Fruit fly (Drosophila melanogaster) whole organism, embryonic: ENCODE results near the gene CG12290.
A peak's percentile ranks its signal among the peaks of the same experiment; 100 is the strongest.

Experiments
- CG10209 ChIP-seq: fragments of 200-800 bp; sonication (Bioruptor generic); optimal IDR thresholded peaks from 3 replicates; lab custom pipeline; 2017; ENCODE audit warnings: missing biosample characterization, mild to moderate bottlenecking, missing genetic modification characterization, missing genetic modification reagents
- CG10654 ChIP-seq: fragments of 200-800 bp; sonication (Bioruptor generic); optimal IDR thresholded peaks from 2 replicates; lab custom pipeline; 2016; ENCODE audit warnings: missing biosample characterization, missing genetic modification characterization
- CG11695 ChIP-seq: fragments of 200-800 bp; sonication (Bioruptor generic); IDR thresholded peaks from 3 replicates; pipeline ENCODE4 v1.3.6; 2022; ENCODE audit warnings: missing biosample characterization, missing genetic modification characterization
- CG14014 ChIP-seq: fragments of 200-800 bp; sonication (Bioruptor generic); IDR thresholded peaks from 2 replicates; pipeline ENCODE4 v1.3.6; 2022; ENCODE audit warnings: missing biosample characterization, missing genetic modification characterization
- CG14441 ChIP-seq: fragments of 200-800 bp; sonication (Bioruptor generic); IDR thresholded peaks from 2 replicates; pipeline ENCODE4 v1.3.6; 2022; ENCODE audit warnings: missing biosample characterization, missing genetic modification characterization
- CG14667 ChIP-seq: fragments of 200-800 bp; sonication (Bioruptor generic); IDR thresholded peaks from 2 replicates; pipeline ENCODE4 v1.3.6; 2022; ENCODE audit warnings: missing biosample characterization, missing genetic modification characterization
- CG15011 ChIP-seq: fragments of 200-800 bp; sonication (Bioruptor generic); optimal IDR thresholded peaks from 3 replicates; lab custom pipeline; 2018; ENCODE audit warnings: missing biosample characterization, mild to moderate bottlenecking, missing genetic modification characterization
- CG17359 ChIP-seq: fragments of 200-800 bp; sonication (Bioruptor generic); optimal IDR thresholded peaks from 3 replicates; lab custom pipeline; 2018; ENCODE audit warnings: missing biosample characterization, mild to moderate bottlenecking, missing genetic modification characterization, moderate library complexity
- CG17802 ChIP-seq: fragments of 200-800 bp; sonication (Bioruptor generic); optimal IDR thresholded peaks from 2 replicates; lab custom pipeline; 2018; ENCODE audit warnings: missing biosample characterization, mild to moderate bottlenecking, missing genetic modification characterization, moderate library complexity
- CG18262 ChIP-seq: fragments of 200-800 bp; optimal IDR thresholded peaks from 3 replicates; lab custom pipeline; 2019; ENCODE audit warnings: missing biosample characterization, mild to moderate bottlenecking, missing genetic modification characterization, moderate library complexity
- CG18476 ChIP-seq: fragments of 200-800 bp; sonication (Bioruptor generic); optimal IDR thresholded peaks from 2 replicates; lab custom pipeline; 2016; ENCODE audit warnings: missing biosample characterization, mild to moderate bottlenecking, missing genetic modification characterization
- CG18619 ChIP-seq: fragments of 200-800 bp; sonication (Bioruptor generic); optimal IDR thresholded peaks from 3 replicates; lab custom pipeline; 2017; ENCODE audit warnings: missing biosample characterization, mild to moderate bottlenecking, missing genetic modification characterization
- CG3847 ChIP-seq: fragments of 200-800 bp; sonication (Bioruptor generic); IDR thresholded peaks from 2 replicates; pipeline ENCODE4 v1.3.6; 2022; ENCODE audit warnings: missing biosample characterization, missing genetic modification characterization
- CG42726 ChIP-seq: fragments of 200-800 bp; sonication (Bioruptor generic); IDR thresholded peaks from 2 replicates; pipeline ENCODE4 v1.3.6; 2022; ENCODE audit warnings: missing biosample characterization, missing genetic modification characterization; ENCODE audit not compliant: partially characterized antibody
- CG43689 ChIP-seq: fragments of 200-800 bp; sonication (Bioruptor generic); IDR thresholded peaks from 2 replicates; pipeline ENCODE4 v1.3.6; 2022; ENCODE audit warnings: missing biosample characterization, missing genetic modification characterization
- CG4730 ChIP-seq: fragments of 200-800 bp; sonication (Bioruptor generic); IDR thresholded peaks from 2 replicates; pipeline ENCODE4 v1.3.6; 2022; ENCODE audit warnings: missing biosample characterization, missing genetic modification characterization
- CG5245 ChIP-seq: fragments of 200-800 bp; sonication (Bioruptor generic); optimal IDR thresholded peaks from 3 replicates; lab custom pipeline; 2016; ENCODE audit warnings: missing biosample characterization, missing genetic modification characterization
- CG9727 ChIP-seq: fragments of 200-800 bp; sonication (Bioruptor generic); optimal IDR thresholded peaks from 3 replicates; lab custom pipeline; 2017; ENCODE audit warnings: missing biosample characterization, mild to moderate bottlenecking, missing genetic modification characterization
- D19A ChIP-seq: fragments of 200-800 bp; optimal IDR thresholded peaks from 3 replicates; lab custom pipeline; 2019; ENCODE audit warnings: missing biosample characterization, mild to moderate bottlenecking, missing genetic modification characterization, moderate library complexity
- E2f2 ChIP-seq: fragments of 200-800 bp; sonication (Bioruptor generic); IDR thresholded peaks from 2 replicates; pipeline ENCODE4 v1.3.6; 2022; ENCODE audit warnings: missing biosample characterization, missing genetic modification characterization
- HHEX ChIP-seq: fragments of 200-800 bp; sonication (Bioruptor generic); optimal IDR thresholded peaks from 3 replicates; lab custom pipeline; 2017; ENCODE audit warnings: missing biosample characterization, mild to moderate bottlenecking, missing genetic modification characterization, missing genetic modification reagents
- Hmr ChIP-seq: fragments of 200-800 bp; sonication (Bioruptor generic); optimal IDR thresholded peaks from 3 replicates; lab custom pipeline; 2017; ENCODE audit warnings: mild to moderate bottlenecking, missing biosample characterization, missing genetic modification reagents, missing genetic modification characterization
- Hr3 ChIP-seq: fragments of 200-800 bp; sonication (Bioruptor generic); optimal IDR thresholded peaks from 3 replicates; lab custom pipeline; 2016; ENCODE audit warnings: missing biosample characterization, missing genetic modification characterization
- Med ChIP-seq: fragments of 200-800 bp; sonication (Bioruptor generic); peaks from one replicate; lab custom pipeline; 2016; ENCODE audit warnings: missing biosample characterization, missing genetic modification characterization, mild to moderate bottlenecking, inconsistent platforms, moderate library complexity
- Myb ChIP-seq: fragments of 200-800 bp; sonication (Bioruptor generic); optimal IDR thresholded peaks from 2 replicates; lab custom pipeline; 2016; ENCODE audit warnings: missing biosample characterization, missing genetic modification characterization
- Nf-YC ChIP-seq: fragments of 200-800 bp; optimal IDR thresholded peaks from 3 replicates; lab custom pipeline; 2019; ENCODE audit warnings: missing biosample characterization, mild to moderate bottlenecking, missing genetic modification characterization, moderate library complexity
- Ravus ChIP-seq: fragments of 200-800 bp; sonication (Bioruptor generic); IDR thresholded peaks from 2 replicates; pipeline ENCODE4 v1.3.6; 2022; ENCODE audit warnings: missing biosample characterization, missing genetic modification characterization
- Taf1 ChIP-seq: fragments of 200-800 bp; sonication (Bioruptor generic); IDR thresholded peaks from 2 replicates; pipeline ENCODE4 v1.3.6; 2022; ENCODE audit warnings: missing biosample characterization, missing genetic modification characterization
- bowl ChIP-seq: fragments of 200-800 bp; sonication (Bioruptor generic); IDR thresholded peaks from 2 replicates; pipeline ENCODE4 v1.3.6; 2022; ENCODE audit warnings: missing biosample characterization, missing genetic modification characterization
- caup ChIP-seq: fragments of 200-800 bp; sonication (Bioruptor generic); optimal IDR thresholded peaks from 3 replicates; lab custom pipeline; 2017; ENCODE audit warnings: missing biosample characterization, mild to moderate bottlenecking, missing genetic modification characterization, moderate library complexity; ENCODE audit not compliant: severe bottlenecking
- crc ChIP-seq: fragments of 200-800 bp; sonication (Bioruptor generic); optimal IDR thresholded peaks from 2 replicates; lab custom pipeline; 2016; ENCODE audit warnings: missing biosample characterization, missing genetic modification characterization
- cwo ChIP-seq: fragments of 200-800 bp; sonication (Bioruptor generic); optimal IDR thresholded peaks from 3 replicates; lab custom pipeline; 2017; ENCODE audit warnings: missing biosample characterization, missing genetic modification characterization, mild to moderate bottlenecking, moderate library complexity, missing genetic modification reagents
- danr ChIP-seq: fragments of 200-800 bp; sonication (Bioruptor generic); IDR thresholded peaks from 2 replicates; pipeline ENCODE4 v1.3.6; 2022; ENCODE audit warnings: missing biosample characterization, missing genetic modification characterization
- dmrt99B ChIP-seq: fragments of 200-800 bp; sonication (Bioruptor generic); optimal IDR thresholded peaks from 2 replicates; lab custom pipeline; 2018; ENCODE audit warnings: missing biosample characterization, mild to moderate bottlenecking, missing genetic modification characterization, moderate library complexity
- fd96Cb ChIP-seq: fragments of 200-800 bp; sonication (Bioruptor generic); optimal IDR thresholded peaks from 2 replicates; lab custom pipeline; 2018; ENCODE audit warnings: missing biosample characterization, mild to moderate bottlenecking, missing genetic modification characterization, moderate library complexity
- gem ChIP-seq: fragments of 200-800 bp; sonication (Bioruptor generic); optimal IDR thresholded peaks from 2 replicates; lab custom pipeline; 2019; ENCODE audit warnings: missing biosample characterization, mild to moderate bottlenecking, missing genetic modification characterization, moderate library complexity
- grau ChIP-seq: fragments of 200-800 bp; optimal IDR thresholded peaks from 3 replicates; lab custom pipeline; 2019; ENCODE audit warnings: missing biosample characterization, mild to moderate bottlenecking, missing genetic modification characterization, moderate library complexity
- gsb ChIP-seq: fragments of 200-800 bp; sonication (Bioruptor generic); IDR thresholded peaks from 2 replicates; pipeline ENCODE4 v1.3.6; 2022; ENCODE audit warnings: missing biosample characterization, missing genetic modification characterization
- ind ChIP-seq: fragments of 200-800 bp; sonication (Bioruptor generic); optimal IDR thresholded peaks from 3 replicates; lab custom pipeline; 2016; ENCODE audit warnings: missing biosample characterization, missing genetic modification characterization
- lmd ChIP-seq: fragments of 200-800 bp; sonication (Bioruptor generic); IDR thresholded peaks from 2 replicates; pipeline ENCODE4 v1.3.6; 2022; ENCODE audit warnings: missing biosample characterization, missing genetic modification characterization
- maf-S ChIP-seq: fragments of 200-800 bp; sonication (Bioruptor generic); optimal IDR thresholded peaks from 2 replicates; lab custom pipeline; 2016; ENCODE audit warnings: missing biosample characterization, missing genetic modification characterization
- nmo ChIP-seq: fragments of 200-800 bp; sonication (Bioruptor generic); optimal IDR thresholded peaks from 2 replicates; lab custom pipeline; 2018; ENCODE audit warnings: missing biosample characterization, mild to moderate bottlenecking, missing genetic modification characterization, moderate library complexity
- pfk ChIP-seq: fragments of 200-800 bp; sonication (Bioruptor generic); optimal IDR thresholded peaks from 2 replicates; lab custom pipeline; 2018; ENCODE audit warnings: missing biosample characterization, mild to moderate bottlenecking, missing genetic modification characterization, moderate library complexity
- row ChIP-seq: fragments of 200-800 bp; sonication (Bioruptor generic); IDR thresholded peaks from 3 replicates; pipeline ENCODE4 v1.3.6; 2022; ENCODE audit warnings: missing biosample characterization, missing genetic modification characterization
- run ChIP-seq: fragments of 200-800 bp; sonication (Bioruptor generic); optimal IDR thresholded peaks from 3 replicates; lab custom pipeline; 2018; ENCODE audit warnings: missing biosample characterization, mild to moderate bottlenecking, missing genetic modification characterization
- sens ChIP-seq: fragments of 200-800 bp; sonication (Bioruptor generic); peaks from one replicate; lab custom pipeline; 2016; ENCODE audit warnings: missing biosample characterization, missing genetic modification characterization
- seq ChIP-seq: fragments of 200-800 bp; sonication (Bioruptor generic); IDR thresholded peaks from 2 replicates; pipeline ENCODE4 v1.3.6; 2022; ENCODE audit warnings: missing biosample characterization, missing genetic modification characterization
- stc ChIP-seq: fragments of 200-800 bp; sonication (Bioruptor generic); IDR thresholded peaks from 2 replicates; pipeline ENCODE4 v1.3.6; 2022; ENCODE audit warnings: missing biosample characterization, missing genetic modification characterization
- tin ChIP-seq: fragments of 200-800 bp; sonication (Bioruptor generic); optimal IDR thresholded peaks from 3 replicates; lab custom pipeline; 2016; ENCODE audit warnings: missing biosample characterization, missing genetic modification characterization
- wor ChIP-seq: fragments of 200-800 bp; sonication (Bioruptor generic); IDR thresholded peaks from 2 replicates; pipeline ENCODE4 v1.3.6; 2022; ENCODE audit warnings: missing biosample characterization, missing genetic modification characterization

The CG12290 gene

DNA sequence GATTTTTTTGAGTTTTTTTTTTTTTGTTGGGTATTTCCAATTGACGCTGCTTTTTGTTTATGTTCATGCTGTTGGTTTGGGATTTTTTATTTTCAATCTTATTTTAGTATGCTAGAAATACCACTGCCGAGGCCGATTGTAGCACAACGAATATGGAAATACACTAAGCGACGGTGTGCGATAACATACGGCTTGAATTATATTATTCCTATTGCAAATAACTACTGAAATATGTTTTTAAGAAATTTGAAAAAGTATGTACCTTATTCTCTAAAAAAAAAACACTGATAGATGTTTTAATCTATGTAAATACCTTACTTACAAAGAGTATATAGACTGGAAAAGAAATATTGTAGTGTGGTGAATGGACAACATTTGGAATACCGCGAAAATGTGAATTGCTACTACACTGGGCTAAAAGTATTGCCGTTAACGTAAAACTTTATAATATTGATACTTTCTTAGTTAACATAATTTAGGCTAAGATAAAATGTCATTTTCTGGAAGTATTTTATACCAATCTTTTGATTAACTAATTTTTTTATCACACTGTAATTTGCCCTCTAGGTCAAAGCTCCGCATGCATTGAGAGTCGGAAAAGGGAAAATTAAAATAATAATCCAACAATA, 12.5 kb downstream of the CG12290 start (continued):
- TF ChIP-seq CG9727 = no peak
- peak; percentile 10 for TF ChIP-seq CG10209 (GFP tag; lab: Kevin White, UChicago)
- TF ChIP-seq grau = peak; percentile 24
- TF ChIP-seq pfk = no peak
- TF ChIP-seq nmo = peak; percentile 31
- peak; percentile 4 for TF ChIP-seq CG5245 (GFP tag; lab: Kevin White, UChicago)
- no peak for TF ChIP-seq CG18262 (tag; lab: Kevin White, UChicago)
- TF ChIP-seq Med = peak; percentile 79
- TF ChIP-seq maf-S (GFP tag; lab: Kevin White, UChicago) = peak; percentile 15
- TF ChIP-seq bowl = no peak
- TF ChIP-seq Taf1 (GFP tag; lab: Robert Waterston, UW) = 0 out of 2 replicates have a peak, but pooled peaks have one; percentile 8
- TF ChIP-seq gem (tag; lab: Kevin White, UChicago) = peak; percentile 66
- peak; percentile 26 for TF ChIP-seq Myb (GFP tag; lab: Kevin White, UChicago)
- peak; percentile 72 for TF ChIP-seq sens (GFP tag; lab: Kevin White, UChicago)
- TF ChIP-seq CG18619 (GFP tag; lab: Kevin White, UChicago) = peak; percentile 18
- TF ChIP-seq CG17802 (tag; lab: Kevin White, UChicago) = no peak
- TF ChIP-seq Hr3 (GFP tag; lab: Kevin White, UChicago) = peak; percentile 14
- TF ChIP-seq gsb (GFP tag; lab: Robert Waterston, UW) = 0 out of 2 replicates have a peak, but pooled peaks have one; percentile 45
- TF ChIP-seq CG15011 (GFP tag; lab: Kevin White, UChicago) = peak; percentile 29
- TF ChIP-seq CG3847 (GFP tag; lab: Robert Waterston, UW) = no peak
- peak; percentile 65 for TF ChIP-seq row
- peak; percentile 25 for TF ChIP-seq HHEX (GFP tag; lab: Kevin White, UChicago)
- peak; percentile 63 for TF ChIP-seq ind
- peak; percentile 3 for TF ChIP-seq fd96Cb (tag; lab: Kevin White, UChicago)
- no peak for TF ChIP-seq wor (GFP tag; lab: Robert Waterston, UW)
- TF ChIP-seq D19A (tag; lab: Kevin White, UChicago) = peak; percentile 83
- TF ChIP-seq lmd (GFP tag; lab: Robert Waterston, UW) = peak; percentile 67
- no peak for TF ChIP-seq run (tag; lab: Kevin White, UChicago)
- peak; percentile 17 for TF ChIP-seq CG18476 (GFP tag; lab: Kevin White, UChicago)
- TF ChIP-seq danr = 0 out of 2 replicates have a peak, but pooled peaks have one; percentile 11
- peak; percentile 9 for TF ChIP-seq CG10654 (GFP tag; lab: Kevin White, UChicago)
- peak; percentile 34; the same call in 1 of the 2 replicates for TF ChIP-seq CG14014 (GFP tag; lab: Robert Waterston, UW)
- TF ChIP-seq Hmr (GFP tag; lab: Kevin White, UChicago) = peak; percentile 46
- TF ChIP-seq E2f2 (GFP tag; lab: Robert Waterston, UW) = peak; percentile 43
- TF ChIP-seq dmrt99B (tag; lab: Kevin White, UChicago) = peak; percentile 74
- peak; percentile 38 for TF ChIP-seq cwo
- peak; percentile 51; the same call in 1 of the 3 replicates for TF ChIP-seq CG11695 (GFP tag; lab: Robert Waterston, UW)
- TF ChIP-seq CG4730 (GFP tag; lab: Robert Waterston, UW) = no peak; the same call in 1 of the 2 replicates
- peak; percentile 85 for TF ChIP-seq CG14441 (GFP tag; lab: Robert Waterston, UW)
- peak; percentile 48; the same call in 1 of the 2 replicates for TF ChIP-seq CG14667 (GFP tag; lab: Robert Waterston, UW)
- peak; percentile 42; the same call in 1 of the 2 replicates for TF ChIP-seq CG43689 (GFP tag; lab: Robert Waterston, UW)
- TF ChIP-seq tin (GFP tag; lab: Kevin White, UChicago) = peak; percentile 29
- no peak for TF ChIP-seq Nf-YC (tag; lab: Kevin White, UChicago)
- peak; percentile 45; the same call in 1 of the 2 replicates for TF ChIP-seq seq (GFP tag; lab: Robert Waterston, UW)
- TF ChIP-seq caup = peak; percentile 38
- peak; percentile 60 for TF ChIP-seq stc
- no peak for TF ChIP-seq crc (GFP tag; lab: Kevin White, UChicago)
- no peak for TF ChIP-seq Ravus (GFP tag; lab: Robert Waterston, UW)
- no peak for TF ChIP-seq CG42726 (GFP tag; lab: Robert Waterston, UW)
- TF ChIP-seq CG17359 (tag; lab: Kevin White, UChicago) = peak; percentile 56
